Fruit fly (Drosophila melanogaster) whole organism, embryonic: Measurements from ENCODE around the gene CG4218.

Experiments used
- CG12219 ChIP-seq: fragments of 200-800 bp; sonication (Bioruptor generic); optimal IDR thresholded peaks from 3 replicates; lab custom pipeline; 2018; ENCODE audit warnings: missing biosample characterization, mild to moderate bottlenecking, missing genetic modification characterization
- CG14050 ChIP-seq: fragments of 200-800 bp; sonication (Bioruptor generic); IDR thresholded peaks from 3 replicates; pipeline ENCODE4 v1.3.6; 2022; ENCODE audit warnings: missing biosample characterization, missing genetic modification characterization
- CG14965 ChIP-seq: fragments of 200-800 bp; sonication (Bioruptor generic); optimal IDR thresholded peaks from 2 replicates; lab custom pipeline; 2016; ENCODE audit warnings: missing biosample characterization, missing genetic modification characterization, borderline replicate concordance
- CG15269 ChIP-seq: fragments of 200-800 bp; sonication (Bioruptor generic); optimal IDR thresholded peaks from 2 replicates; lab custom pipeline; 2018; ENCODE audit warnings: missing biosample characterization, mild to moderate bottlenecking, missing genetic modification characterization, moderate library complexity
- CG1529 ChIP-seq: fragments of 200-800 bp; sonication (Bioruptor generic); optimal IDR thresholded peaks from 3 replicates; lab custom pipeline; 2018; ENCODE audit warnings: missing biosample characterization, missing genetic modification characterization
- CG16813 ChIP-seq: fragments of 200-800 bp; sonication (Bioruptor generic); IDR thresholded peaks from 3 replicates; pipeline ENCODE4 v1.3.6; 2022; ENCODE audit warnings: missing biosample characterization, missing genetic modification characterization; ENCODE audit not compliant: partially characterized antibody
- CG2712 ChIP-seq: fragments of 200-800 bp; optimal IDR thresholded peaks from 3 replicates; lab custom pipeline; 2019; ENCODE audit warnings: missing biosample characterization, mild to moderate bottlenecking, missing genetic modification characterization, moderate library complexity
- CG33213 ChIP-seq: fragments of 200-800 bp; sonication (Bioruptor generic); optimal IDR thresholded peaks from 3 replicates; lab custom pipeline; 2016; ENCODE audit warnings: missing biosample characterization, missing genetic modification characterization
- CG33557 ChIP-seq: fragments of 200-800 bp; sonication (Bioruptor generic); optimal IDR thresholded peaks from 2 replicates; lab custom pipeline; 2019; ENCODE audit warnings: missing biosample characterization, mild to moderate bottlenecking, missing genetic modification characterization, moderate library complexity
- CG34224 ChIP-seq: fragments of 200-800 bp; sonication (Bioruptor generic); IDR thresholded peaks from 3 replicates; pipeline ENCODE4 v1.3.6; 2022; ENCODE audit warnings: missing biosample characterization, missing genetic modification characterization; ENCODE audit not compliant: partially characterized antibody
- CG3995 ChIP-seq: fragments of 200-800 bp; sonication (Bioruptor generic); optimal IDR thresholded peaks from 3 replicates; lab custom pipeline; 2016; ENCODE audit warnings: missing biosample characterization, missing genetic modification characterization
- CG43689 ChIP-seq: fragments of 200-800 bp; sonication (Bioruptor generic); IDR thresholded peaks from 2 replicates; pipeline ENCODE4 v1.3.6; 2022; ENCODE audit warnings: missing biosample characterization, missing genetic modification characterization
- CG4404 ChIP-seq: fragments of 200-800 bp; sonication (Bioruptor generic); IDR thresholded peaks from 2 replicates; pipeline ENCODE4 v1.3.6; 2022; ENCODE audit warnings: missing biosample characterization, missing genetic modification characterization
- CG6654 ChIP-seq: fragments of 200-800 bp; sonication (Bioruptor generic); optimal IDR thresholded peaks from 2 replicates; lab custom pipeline; 2017; ENCODE audit warnings: missing biosample characterization, mild to moderate bottlenecking, missing genetic modification characterization
- CG6689 ChIP-seq: fragments of 200-800 bp; sonication (Bioruptor generic); IDR thresholded peaks from 2 replicates; pipeline ENCODE4 v1.3.6; 2022; ENCODE audit warnings: missing biosample characterization, missing genetic modification characterization
- CG7786 ChIP-seq: fragments of 200-800 bp; sonication (Bioruptor generic); optimal IDR thresholded peaks from 2 replicates; lab custom pipeline; 2016; ENCODE audit warnings: missing biosample characterization, missing genetic modification characterization
- CG8089 ChIP-seq: fragments of 200-800 bp; sonication (Bioruptor generic); optimal IDR thresholded peaks from 3 replicates; lab custom pipeline; 2016; ENCODE audit warnings: missing biosample characterization, missing genetic modification characterization
- CG9727 ChIP-seq: fragments of 200-800 bp; sonication (Bioruptor generic); optimal IDR thresholded peaks from 3 replicates; lab custom pipeline; 2017; ENCODE audit warnings: missing biosample characterization, mild to moderate bottlenecking, missing genetic modification characterization
- CHES-1-like ChIP-seq: fragments of 200-800 bp; sonication (Bioruptor generic); optimal IDR thresholded peaks from 2 replicates; lab custom pipeline; 2016; ENCODE audit warnings: missing biosample characterization, missing genetic modification characterization
- D19B ChIP-seq: fragments of 200-800 bp; sonication (Bioruptor generic); optimal IDR thresholded peaks from 2 replicates; lab custom pipeline; 2017; ENCODE audit warnings: missing biosample characterization, mild to moderate bottlenecking, missing genetic modification characterization
- Dbx ChIP-seq: fragments of 200-800 bp; sonication (Bioruptor generic); IDR thresholded peaks from 3 replicates; pipeline ENCODE4 v1.3.6; 2022; ENCODE audit warnings: missing biosample characterization, missing genetic modification characterization
- HLH3B ChIP-seq: fragments of 200-800 bp; sonication (Bioruptor generic); IDR thresholded peaks from 2 replicates; pipeline ENCODE4 v1.3.6; 2022; ENCODE audit warnings: missing biosample characterization, missing genetic modification characterization
- HLH54F ChIP-seq: fragments of 200-800 bp; sonication (Bioruptor generic); optimal IDR thresholded peaks from 3 replicates; lab custom pipeline; 2016; ENCODE audit warnings: missing biosample characterization, missing genetic modification characterization
- Hr3 ChIP-seq: fragments of 200-800 bp; sonication (Bioruptor generic); optimal IDR thresholded peaks from 3 replicates; lab custom pipeline; 2016; ENCODE audit warnings: missing biosample characterization, missing genetic modification characterization
- MTF-1 ChIP-seq: fragments of 200-800 bp; sonication (Bioruptor generic); optimal IDR thresholded peaks from 2 replicates; lab custom pipeline; 2018; ENCODE audit warnings: missing biosample characterization, mild to moderate bottlenecking, missing genetic modification characterization, borderline replicate concordance
- Mes4 ChIP-seq: fragments of 200-800 bp; sonication (Bioruptor generic); optimal IDR thresholded peaks from 2 replicates; lab custom pipeline; 2016; ENCODE audit warnings: missing biosample characterization, missing genetic modification characterization
- Myb ChIP-seq: fragments of 200-800 bp; sonication (Bioruptor generic); optimal IDR thresholded peaks from 2 replicates; lab custom pipeline; 2016; ENCODE audit warnings: missing biosample characterization, missing genetic modification characterization
- Oaz ChIP-seq: fragments of 200-800 bp; sonication (Bioruptor generic); IDR thresholded peaks from 2 replicates; pipeline ENCODE4 v1.3.6; 2022; ENCODE audit warnings: missing biosample characterization, missing genetic modification characterization
- Side ChIP-seq: fragments of 200-800 bp; sonication (Bioruptor generic); optimal IDR thresholded peaks from 2 replicates; lab custom pipeline; 2016; ENCODE audit warnings: missing biosample characterization, missing genetic modification characterization
- TFAM ChIP-seq: fragments of 200-800 bp; sonication (Bioruptor generic); optimal IDR thresholded peaks from 2 replicates; lab custom pipeline; 2017; ENCODE audit warnings: missing biosample characterization, missing genetic modification characterization, inconsistent platforms
- ab ChIP-seq: fragments of 200-800 bp; sonication (Bioruptor generic); optimal IDR thresholded peaks from 2 replicates; lab custom pipeline; 2016; ENCODE audit warnings: missing biosample characterization, missing genetic modification characterization
- abd-A ChIP-seq: fragments of 200-800 bp; sonication (Bioruptor generic); optimal IDR thresholded peaks from 3 replicates; lab custom pipeline; 2019; ENCODE audit warnings: missing biosample characterization, mild to moderate bottlenecking, missing genetic modification characterization, moderate library complexity
- bowl ChIP-seq: fragments of 200-800 bp; sonication (Bioruptor generic); IDR thresholded peaks from 2 replicates; pipeline ENCODE4 v1.3.6; 2022; ENCODE audit warnings: missing biosample characterization, missing genetic modification characterization
- bsh ChIP-seq, 2 experiments: fragments of 200-800 bp; sonication (Bioruptor generic); optimal IDR thresholded peaks; 2 replicates each; lab custom pipeline; 2017 to 2018; ENCODE audit warnings: mild to moderate bottlenecking in 2 of 2, missing biosample characterization in 2 of 2, missing genetic modification characterization in 2 of 2, moderate library complexity in 1 of 2
- cato ChIP-seq: fragments of 200-800 bp; sonication (Bioruptor generic); optimal IDR thresholded peaks from 2 replicates; lab custom pipeline; 2016; ENCODE audit warnings: missing biosample characterization, missing genetic modification characterization, borderline replicate concordance
- danr ChIP-seq: fragments of 200-800 bp; sonication (Bioruptor generic); IDR thresholded peaks from 2 replicates; pipeline ENCODE4 v1.3.6; 2022; ENCODE audit warnings: missing biosample characterization, missing genetic modification characterization
- fd102C ChIP-seq: fragments of 200-800 bp; sonication (Bioruptor generic); optimal IDR thresholded peaks from 2 replicates; lab custom pipeline; 2018; ENCODE audit warnings: missing biosample characterization, mild to moderate bottlenecking, missing genetic modification characterization, moderate library complexity
- ftz-f1 ChIP-seq: fragments of 200-800 bp; sonication (Bioruptor generic); optimal IDR thresholded peaks from 2 replicates; lab custom pipeline; 2016; ENCODE audit warnings: missing biosample characterization, missing genetic modification characterization
- gce ChIP-seq: fragments of 200-800 bp; sonication (Bioruptor generic); IDR thresholded peaks from 3 replicates; pipeline ENCODE4 v1.3.6; 2022; ENCODE audit warnings: missing biosample characterization, missing genetic modification characterization
- h ChIP-seq: fragments of >200 bp; optimal IDR thresholded peaks from 2 replicates; lab custom pipeline; 2017
- ham ChIP-seq: fragments of 200-800 bp; sonication (Bioruptor generic); IDR thresholded peaks from 2 replicates; pipeline ENCODE4 v1.3.6; 2022; ENCODE audit warnings: missing biosample characterization, missing genetic modification characterization
- jumu ChIP-seq: fragments of 200-800 bp; sonication (Bioruptor generic); optimal IDR thresholded peaks from 3 replicates; lab custom pipeline; 2016; ENCODE audit warnings: missing biosample characterization, missing genetic modification characterization
- kah ChIP-seq: fragments of 200-800 bp; sonication (Bioruptor generic); optimal IDR thresholded peaks from 2 replicates; lab custom pipeline; 2018; ENCODE audit warnings: missing biosample characterization, mild to moderate bottlenecking, missing genetic modification characterization
- pan ChIP-seq, 4 experiments: fragments of >200 bp in 3 of 4; fragments of 200-800 bp in 1 of 4; sonication (Bioruptor generic) in 1 of 4; optimal IDR thresholded peaks in 3 of 4; IDR thresholded peaks in 1 of 4; 2 replicates each; pipeline versions ENCODE4 v1.3.6 to Lab custom; 2017 to 2022; ENCODE audit warnings: missing biosample characterization in 2 of 4, missing genetic modification characterization in 2 of 4, mixed read lengths in 1 of 4
- rib ChIP-seq: fragments of 200-800 bp; sonication (Bioruptor generic); IDR thresholded peaks from 2 replicates; pipeline ENCODE4 v1.3.6; 2022; ENCODE audit warnings: missing biosample characterization, missing genetic modification characterization
- seq ChIP-seq: fragments of 200-800 bp; sonication (Bioruptor generic); IDR thresholded peaks from 2 replicates; pipeline ENCODE4 v1.3.6; 2022; ENCODE audit warnings: missing biosample characterization, missing genetic modification characterization
- shn ChIP-seq: fragments of 200-800 bp; sonication (Bioruptor generic); optimal IDR thresholded peaks from 3 replicates; lab custom pipeline; 2016; ENCODE audit warnings: missing biosample characterization, missing genetic modification characterization
- wor ChIP-seq: fragments of 200-800 bp; sonication (Bioruptor generic); IDR thresholded peaks from 2 replicates; pipeline ENCODE4 v1.3.6; 2022; ENCODE audit warnings: missing biosample characterization, missing genetic modification characterization

Gene CG4218

DNA sequence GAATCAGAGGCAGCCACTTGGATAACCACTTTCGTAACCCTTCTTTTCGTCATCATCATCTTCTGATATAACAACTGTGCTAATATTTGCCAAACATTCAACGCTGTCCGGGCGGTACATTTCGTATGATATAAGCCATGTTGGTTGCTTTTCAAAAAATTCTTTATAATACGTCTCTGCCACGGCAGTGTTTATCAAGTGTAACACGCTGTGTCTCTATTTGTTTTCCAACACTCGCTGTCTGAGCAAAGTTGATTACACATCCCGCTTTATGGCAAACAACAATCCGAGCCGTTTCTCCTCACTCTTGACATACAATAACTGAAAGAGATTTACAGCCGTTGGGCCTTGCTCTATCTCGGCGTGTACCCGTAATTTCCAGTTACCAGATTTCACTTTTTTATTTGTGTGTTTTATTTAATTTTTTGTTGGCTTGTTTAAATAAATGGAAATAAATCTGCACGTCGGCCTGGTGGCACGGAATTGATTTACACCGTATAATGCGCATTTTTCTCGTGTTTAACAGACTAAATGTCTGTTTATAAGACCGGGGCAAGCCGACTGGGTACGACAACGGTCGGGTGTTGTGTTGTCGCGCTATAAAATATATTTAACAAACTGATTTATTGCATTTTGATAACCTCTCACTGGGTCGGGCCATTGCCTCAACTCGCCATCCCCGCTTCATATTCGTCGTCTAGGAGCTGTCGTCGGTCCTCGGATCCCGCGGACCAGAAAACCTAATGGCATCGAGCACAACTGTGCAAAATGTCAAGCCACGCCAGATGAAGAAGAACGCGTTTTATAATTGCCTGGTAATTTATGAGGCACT is 43.7 kb downstream of the CG4218 start (continued):
- TF ChIP-seq bsh (GFP tag; optimal IDR thresholded peaks at IDR 0.05; lab: Kevin White, UChicago) (peak in 1 of 2 experiments; percentile 87), gce (GFP tag; lab: Robert Waterston, UW) (peak; percentile 90), CG14965 (GFP tag; lab: Kevin White, UChicago) (peak; percentile 78), CG1529 (GFP tag; lab: Kevin White, UChicago) (peak; percentile 92), HLH3B (GFP tag; lab: Robert Waterston, UW) (peak; percentile 82; the same call in 1 of the 2 replicates), CG33213 (GFP tag; lab: Kevin White, UChicago) (peak; percentile 91), rib (GFP tag; lab: Robert Waterston, UW) (peak; percentile 71; the same call in 1 of the 2 replicates), ham (GFP tag; lab: Robert Waterston, UW) (peak; percentile 68; the same call in 1 of the 2 replicates), CG16813 (GFP tag; lab: Robert Waterston, UW) (no peak), kah (GFP tag; lab: Kevin White, UChicago) (peak; percentile 37), MTF-1 (GFP tag; lab: Kevin White, UChicago) (peak; percentile 93), Dbx (GFP tag; lab: Robert Waterston, UW) (peak; percentile 87), CG34224 (GFP tag; lab: Robert Waterston, UW) (no peak), cato (GFP tag; lab: Kevin White, UChicago) (peak; percentile 86), pan (optimal IDR thresholded peaks at IDR 0.05; lab: Kevin White, UChicago) (no peak), pan (GFP tag; optimal IDR thresholded peaks at IDR 0.05 in 1 of 2, IDR thresholded peaks at IDR 0.05 in 1 of 2) (peak in 1 of 2 experiments; percentile 69), CG43689 (GFP tag; lab: Robert Waterston, UW) (peak; percentile 13; the same call in 1 of the 2 replicates), CG4404 (GFP tag; lab: Robert Waterston, UW) (peak; percentile 6; the same call in 1 of the 2 replicates), CG7786 (GFP tag; lab: Kevin White, UChicago) (peak; percentile 85), CG6654 (GFP tag; lab: Kevin White, UChicago) (peak; percentile 52), Oaz (no peak), ab (GFP tag; lab: Kevin White, UChicago) (peak; percentile 1), CHES-1-like (GFP tag; lab: Kevin White, UChicago) (peak; percentile 93), CG15269 (tag; lab: Kevin White, UChicago) (peak; percentile 72), CG8089 (peak; percentile 92), D19B (GFP tag; lab: Kevin White, UChicago) (peak; percentile 46), TFAM (GFP tag; lab: Kevin White, UChicago) (peak; percentile 28), fd102C (GFP tag; lab: Kevin White, UChicago) (peak; percentile 96), h (lab: Kevin White, UChicago) (no peak), Side (GFP tag; lab: Kevin White, UChicago) (peak; percentile 93), CG6689 (peak; percentile 79), CG33557 (peak; percentile 93), wor (GFP tag; lab: Robert Waterston, UW) (0 out of 2 replicates have a peak, but pooled peaks have one; percentile 15), danr (GFP tag; lab: Robert Waterston, UW) (peak; percentile 42; the same call in 1 of the 2 replicates), CG14050 (GFP tag; lab: Robert Waterston, UW) (0 out of 3 replicates have a peak, but pooled peaks have one; percentile 36), seq (peak; percentile 88), Hr3 (GFP tag; lab: Kevin White, UChicago) (peak; percentile 68), jumu (GFP tag; lab: Kevin White, UChicago) (peak; percentile 76), Mes4 (GFP tag; lab: Kevin White, UChicago) (peak; percentile 93), CG2712 (tag; lab: Kevin White, UChicago) (peak; percentile 76), ftz-f1 (GFP tag; lab: Kevin White, UChicago) (no peak), shn (GFP tag; lab: Kevin White, UChicago) (peak; percentile 90), CG9727 (GFP tag; lab: Kevin White, UChicago) (peak; percentile 89), bowl (GFP tag; lab: Robert Waterston, UW) (peak; percentile 63; the same call in 1 of the 2 replicates), abd-A (no peak), HLH54F (GFP tag; lab: Kevin White, UChicago) (peak; percentile 58), CG12219 (peak; percentile 83), CG3995 (peak; percentile 1), Myb (GFP tag; lab: Kevin White, UChicago) (peak; percentile 40)
